Worm (Caenorhabditis elegans) whole organism, L3 larva: ENCODE measurements around the gene dcr-1.

ENCODE experiments used
- R02D3.7 ChIP-seq: fragments of 150-350 bp; optimal IDR thresholded peaks from 2 replicates; lab custom pipeline; 2014; ENCODE audit warnings: missing biosample characterization, missing genetic modification characterization
- ZK546.5 ChIP-seq: sonication (generic microtip); optimal IDR thresholded peaks from 2 replicates; lab custom pipeline; 2017; ENCODE audit warnings: missing biosample characterization, missing genetic modification characterization
- aly-2 ChIP-seq: fragments of 150-350 bp; optimal IDR thresholded peaks from 2 replicates; lab custom pipeline; 2014; ENCODE audit warnings: missing biosample characterization, missing genetic modification characterization
- ama-1 ChIP-seq: fragments of 150-350 bp; optimal IDR thresholded peaks from 2 replicates; lab custom pipeline; 2018
- ceh-28 ChIP-seq: fragments of 150-350 bp; optimal IDR thresholded peaks from 2 replicates; lab custom pipeline; 2014; ENCODE audit warnings: missing biosample characterization, missing genetic modification reagents, missing genetic modification characterization
- ceh-82 ChIP-seq: fragments of 150-350 bp; optimal IDR thresholded peaks from 2 replicates; lab custom pipeline; 2014; ENCODE audit warnings: missing biosample characterization, missing genetic modification characterization
- ceh-9 ChIP-seq: sonication (generic microtip); optimal IDR thresholded peaks from 2 replicates; lab custom pipeline; 2018; ENCODE audit warnings: missing biosample characterization, missing genetic modification characterization
- daf-12 ChIP-seq: fragments of 150-350 bp; optimal IDR thresholded peaks from 2 replicates; lab custom pipeline; 2014; ENCODE audit warnings: missing biosample characterization, missing genetic modification reagents, missing genetic modification characterization
- egl-27 ChIP-seq: sonication (generic microtip); optimal IDR thresholded peaks from 4 replicates; lab custom pipeline; 2017; ENCODE audit warnings: missing biosample characterization, missing genetic modification reagents, missing genetic modification characterization
- elt-2 ChIP-seq: sonication (generic microtip); optimal IDR thresholded peaks from 2 replicates; lab custom pipeline; 2016; ENCODE audit warnings: missing genetic modification reagents, mild to moderate bottlenecking, missing genetic modification characterization, missing compliant biosample characterization
- elt-3 ChIP-seq, 3 experiments: fragments of 150-350 bp in 1 of 3; sonication (generic microtip) in 2 of 3; optimal IDR thresholded peaks; 2 replicates in 2 of 3; 4 replicates in 1 of 3; lab custom pipeline; 2014 to 2017; ENCODE audit warnings: missing biosample characterization in 3 of 3, missing genetic modification characterization in 3 of 3
- fkh-10 ChIP-seq: sonication (generic microtip); optimal IDR thresholded peaks from 2 replicates; lab custom pipeline; 2017; ENCODE audit warnings: missing biosample characterization, missing genetic modification reagents, missing genetic modification characterization
- fkh-2 ChIP-seq: fragments of 150-350 bp; optimal IDR thresholded peaks from 2 replicates; lab custom pipeline; 2014; ENCODE audit warnings: missing biosample characterization, missing genetic modification reagents, missing genetic modification characterization
- hmg-11 ChIP-seq: sonication (generic microtip); optimal IDR thresholded peaks from 2 replicates; lab custom pipeline; 2016; ENCODE audit warnings: missing genetic modification characterization, missing compliant biosample characterization
- jun-1 ChIP-seq: fragments of 150-350 bp; optimal IDR thresholded peaks from 2 replicates; lab custom pipeline; 2014; ENCODE audit warnings: missing biosample characterization, missing genetic modification reagents, missing genetic modification characterization
- lin-15B ChIP-seq: fragments of 150-350 bp; optimal IDR thresholded peaks from 2 replicates; lab custom pipeline; 2014; ENCODE audit warnings: missing biosample characterization, missing genetic modification characterization
- lsy-12 ChIP-seq: sonication (generic microtip); optimal IDR thresholded peaks from 2 replicates; lab custom pipeline; 2016; ENCODE audit warnings: mild to moderate bottlenecking, missing genetic modification characterization, missing compliant biosample characterization
- mdl-1 ChIP-seq: fragments of 150-350 bp; optimal IDR thresholded peaks from 2 replicates; lab custom pipeline; 2014; ENCODE audit warnings: missing biosample characterization, missing genetic modification characterization
- mml-1 ChIP-seq: fragments of 150-350 bp; sonication (generic microtip); optimal IDR thresholded peaks from 3 replicates; lab custom pipeline; 2014; ENCODE audit warnings: missing biosample characterization, missing genetic modification characterization
- nfya-1 ChIP-seq: sonication (generic microtip); optimal IDR thresholded peaks from 2 replicates; lab custom pipeline; 2017; ENCODE audit warnings: missing genetic modification characterization, mild to moderate bottlenecking, missing compliant biosample characterization, antibody characterized with exemption, moderate library complexity; ENCODE audit not compliant: insufficient read depth
- nhr-11 ChIP-seq: fragments of 150-350 bp; optimal IDR thresholded peaks from 2 replicates; lab custom pipeline; 2014; ENCODE audit warnings: missing biosample characterization, missing genetic modification characterization
- nhr-12 ChIP-seq: fragments of 150-350 bp; optimal IDR thresholded peaks from 2 replicates; lab custom pipeline; 2014; ENCODE audit warnings: missing biosample characterization, missing genetic modification characterization
- nhr-237 ChIP-seq: fragments of 150-350 bp; optimal IDR thresholded peaks from 2 replicates; lab custom pipeline; 2014; ENCODE audit warnings: missing biosample characterization, missing genetic modification characterization
- nhr-25 ChIP-seq: sonication (generic microtip); optimal IDR thresholded peaks from 2 replicates; lab custom pipeline; 2017; ENCODE audit warnings: missing biosample characterization, missing genetic modification characterization
- nhr-28 ChIP-seq: fragments of 150-350 bp; optimal IDR thresholded peaks from 2 replicates; lab custom pipeline; 2014; ENCODE audit warnings: missing biosample characterization, missing genetic modification characterization
- nhr-43 ChIP-seq: sonication (generic microtip); optimal IDR thresholded peaks from 2 replicates; lab custom pipeline; 2016; ENCODE audit warnings: mild to moderate bottlenecking, missing genetic modification characterization, missing compliant biosample characterization; ENCODE audit not compliant: poor library complexity, severe bottlenecking
- nhr-67 ChIP-seq: fragments of 150-350 bp; optimal IDR thresholded peaks from 2 replicates; lab custom pipeline; 2014; ENCODE audit warnings: missing biosample characterization, missing genetic modification characterization
- nhr-76 ChIP-seq: fragments of 150-350 bp; sonication (generic microtip); optimal IDR thresholded peaks from 5 replicates; lab custom pipeline; 2014; ENCODE audit warnings: missing biosample characterization, missing genetic modification characterization
- pha-4 ChIP-seq: fragments of 150-350 bp; optimal IDR thresholded peaks from 2 replicates; lab custom pipeline; 2014; ENCODE audit warnings: missing biosample characterization, missing genetic modification reagents, missing genetic modification characterization
- pqm-1 ChIP-seq: fragments of 150-350 bp; optimal IDR thresholded peaks from 2 replicates; lab custom pipeline; 2017; ENCODE audit warnings: missing biosample characterization, missing genetic modification characterization, inconsistent platforms
- sea-2 ChIP-seq: fragments of 150-350 bp; sonication (generic microtip); optimal IDR thresholded peaks from 4 replicates; lab custom pipeline; 2014; ENCODE audit warnings: missing biosample characterization, missing genetic modification reagents, missing genetic modification characterization
- snpc-4 ChIP-seq: fragments of 150-350 bp; optimal IDR thresholded peaks from 2 replicates; lab custom pipeline; 2014; ENCODE audit warnings: missing biosample characterization, missing genetic modification characterization
- tbx-2 ChIP-seq: sonication (generic microtip); optimal IDR thresholded peaks from 2 replicates; lab custom pipeline; 2016; ENCODE audit warnings: mild to moderate bottlenecking, missing genetic modification characterization, missing compliant biosample characterization
- unc-39 ChIP-seq: sonication (generic microtip); optimal IDR thresholded peaks from 4 replicates; lab custom pipeline; 2017; ENCODE audit warnings: missing biosample characterization, missing genetic modification characterization
- unc-62 ChIP-seq: fragments of 150-350 bp; sonication (generic microtip); optimal IDR thresholded peaks from 4 replicates; lab custom pipeline; 2014; ENCODE audit warnings: missing biosample characterization, missing genetic modification reagents, missing genetic modification characterization
- zag-1 ChIP-seq: fragments of 150-350 bp; optimal IDR thresholded peaks from 2 replicates; lab custom pipeline; 2014; ENCODE audit warnings: missing biosample characterization, missing genetic modification characterization
- ztf-4 ChIP-seq: fragments of 150-350 bp; optimal IDR thresholded peaks from 2 replicates; lab custom pipeline; 2014; ENCODE audit warnings: missing biosample characterization, missing genetic modification characterization

Gene dcr-1

DNA sequence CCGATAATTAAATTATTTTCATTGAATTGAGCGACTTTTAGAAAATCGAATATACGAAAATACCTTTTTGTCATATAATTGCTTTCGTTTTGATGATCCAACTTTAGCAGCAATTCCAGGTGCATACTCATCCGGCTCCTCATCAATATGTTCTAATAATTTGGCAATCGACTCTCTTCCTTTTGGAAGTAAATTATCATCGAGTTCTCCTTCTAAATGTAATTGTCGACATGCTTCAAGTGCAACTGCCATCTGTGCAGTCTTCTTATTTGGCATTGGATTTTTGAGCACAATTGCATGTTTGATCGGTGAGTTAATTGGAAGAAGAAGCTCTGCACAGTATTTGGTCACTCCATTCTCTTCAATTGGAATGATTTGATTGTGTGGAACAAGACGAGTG lies 2.9 kb downstream of the dcr-1 start:
- TF ChIP-seq elt-2 (tag; lab: Kevin White, UChicago): no peak
- no peak for TF ChIP-seq ceh-9 (tag; lab: Kevin White, UChicago)
- no peak for TF ChIP-seq snpc-4 (tag; lab: Kevin White, UChicago)
- no peak for TF ChIP-seq zag-1 (tag; lab: Kevin White, UChicago)
- TF ChIP-seq jun-1 (tag; lab: Kevin White, UChicago): no peak
- no peak for TF ChIP-seq fkh-2
- no peak for TF ChIP-seq ztf-4 (tag; lab: Kevin White, UChicago)
- TF ChIP-seq nhr-43 (tag; lab: Kevin White, UChicago): no peak
- TF ChIP-seq egl-27 (tag; lab: Kevin White, UChicago): no peak
- TF ChIP-seq lin-15B: no peak
- no peak for TF ChIP-seq pha-4 (tag; lab: Kevin White, UChicago)
- TF ChIP-seq nhr-237 (tag; lab: Kevin White, UChicago): no peak

DNA sequence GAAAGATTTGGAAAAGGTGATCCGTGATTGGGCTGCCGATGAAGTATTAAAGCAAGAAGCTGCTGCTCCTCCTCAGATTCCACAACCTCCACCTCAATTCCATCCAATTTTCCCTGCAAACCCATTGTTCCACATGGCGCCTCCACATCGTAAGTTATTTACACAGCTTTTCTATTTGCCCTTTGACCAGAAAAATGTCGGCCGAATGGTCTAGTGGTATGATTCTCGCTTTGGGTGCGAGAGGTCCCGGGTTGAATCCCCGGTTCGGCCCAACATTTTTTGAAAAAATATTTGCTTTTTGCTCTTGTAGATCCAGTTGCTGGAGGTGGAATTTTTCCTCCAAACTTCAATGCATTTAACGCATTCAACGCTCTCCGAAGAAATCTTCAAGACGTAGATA lies 10.9 kb downstream of the dcr-1 start:
- no peak for TF ChIP-seq nhr-12
- no peak for TF ChIP-seq R02D3.7 (tag; lab: Kevin White, UChicago)
- no peak for TF ChIP-seq unc-39 (tag; lab: Kevin White, UChicago)
- no peak for TF ChIP-seq fkh-10 (GFP tag; lab: Kevin White, UChicago)
- no peak for TF ChIP-seq ZK546.5 (tag; lab: Kevin White, UChicago)
- no peak for TF ChIP-seq ceh-28 (tag; lab: Kevin White, UChicago)
- TF ChIP-seq ceh-9 (tag; lab: Kevin White, UChicago): no peak

DNA sequence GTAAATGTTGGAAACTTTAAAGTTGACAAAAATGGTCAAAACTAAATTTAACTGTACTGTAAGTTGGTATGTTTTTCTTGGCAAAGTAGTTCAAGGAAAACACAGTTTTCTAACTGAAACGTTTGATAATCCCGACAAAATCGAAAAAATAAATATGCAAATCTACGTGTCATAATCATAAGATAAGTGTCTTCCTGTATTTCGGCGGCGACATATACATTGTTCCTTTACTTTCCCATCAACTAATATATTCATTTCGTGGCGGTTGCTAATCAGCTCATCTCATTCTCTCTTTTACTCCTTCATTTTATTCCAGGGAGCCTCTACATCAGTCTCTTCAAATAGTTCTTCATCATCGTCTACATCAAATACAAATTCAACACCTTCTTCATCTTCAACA lies 12.3 kb downstream of the dcr-1 start:
- TF ChIP-seq elt-2 (tag; lab: Kevin White, UChicago): no peak
- no peak for TF ChIP-seq egl-27 (tag; lab: Kevin White, UChicago)
- no peak for TF ChIP-seq fkh-2
- TF ChIP-seq elt-3 (tag; optimal IDR thresholded peaks at IDR 0.05; lab: Kevin White, UChicago): no peak
- no peak for TF ChIP-seq ztf-4 (tag; lab: Kevin White, UChicago)
- TF ChIP-seq ZK546.5 (tag; lab: Kevin White, UChicago): no peak
- no peak for TF ChIP-seq nhr-11 (tag; lab: Kevin White, UChicago)
- TF ChIP-seq daf-12 (tag; lab: Kevin White, UChicago): no peak
- TF ChIP-seq nhr-67 (tag; lab: Kevin White, UChicago): no peak
- TF ChIP-seq nhr-25 (tag; lab: Kevin White, UChicago): no peak
- no peak for TF ChIP-seq fkh-10 (GFP tag; lab: Kevin White, UChicago)
- TF ChIP-seq sea-2: no peak
- TF ChIP-seq snpc-4 (tag; lab: Kevin White, UChicago): no peak
- no peak for TF ChIP-seq pqm-1
- no peak for TF ChIP-seq lin-15B
- no peak for TF ChIP-seq mdl-1 (tag; lab: Kevin White, UChicago)
- no peak for TF ChIP-seq nfya-1
- TF ChIP-seq nhr-76 (tag; lab: Kevin White, UChicago): no peak

DNA sequence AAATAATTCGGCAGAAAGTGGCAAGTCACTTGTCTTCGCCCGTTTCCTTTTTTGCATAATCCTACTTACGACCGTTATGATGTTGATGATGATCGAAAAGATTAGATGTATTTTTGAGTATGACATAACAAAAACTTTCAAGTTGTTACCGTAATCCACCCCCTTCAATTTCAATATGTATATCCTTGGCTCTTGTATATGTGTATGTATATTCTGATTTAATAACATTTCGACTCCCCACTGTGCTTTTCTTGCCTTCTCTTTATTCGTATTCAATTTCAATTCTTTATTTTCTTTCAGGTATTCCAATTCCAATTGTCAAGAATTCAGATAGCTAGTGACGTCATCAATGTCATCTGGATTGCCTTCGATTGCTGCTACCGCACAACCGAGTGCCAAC lies 13.1 kb downstream of the dcr-1 start, which contains the start of gene pros-1:
pros-1 (plus strand) TSS at position 301 of the 400 bp plus-strand sequence.
- TF ChIP-seq ceh-82 (tag; lab: Kevin White, UChicago) (no peak), ceh-28 (tag; lab: Kevin White, UChicago) (no peak), jun-1 (tag; lab: Kevin White, UChicago) (no peak), nhr-11 (tag; lab: Kevin White, UChicago) (no peak), aly-2 (tag; lab: Kevin White, UChicago) (no peak), daf-12 (tag; lab: Kevin White, UChicago) (no peak)

- TF ChIP-seq elt-3 (tag; optimal IDR thresholded peaks at IDR 0.05; lab: Kevin White, UChicago) (no peak), nfya-1 (peak; percentile 94)
These were observed 15.0 kb downstream of the dcr-1 start for ce11 chrIII:8065101-8065500.

DNA sequence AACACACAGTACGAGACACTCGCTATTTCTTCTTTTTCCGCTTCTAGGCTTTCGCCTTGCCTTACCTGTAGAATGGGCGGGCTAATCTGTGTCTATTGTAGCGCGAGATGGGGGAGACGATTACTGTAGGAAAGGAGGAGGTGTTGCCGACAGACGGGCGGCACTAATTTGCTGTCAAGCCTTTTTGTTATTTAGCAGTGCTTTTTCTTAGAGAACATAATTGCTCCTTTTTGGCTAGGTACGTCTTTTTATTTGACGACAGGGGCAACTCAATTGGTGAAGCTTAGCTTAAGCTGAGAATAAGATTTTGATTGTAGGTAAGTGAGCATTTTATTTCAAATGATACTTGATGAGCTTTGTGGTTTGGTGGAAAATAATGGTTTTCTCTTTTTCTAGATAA lies 16.4 kb downstream of the dcr-1 start:
- no peak for TF ChIP-seq nhr-43 (tag; lab: Kevin White, UChicago)
- TF ChIP-seq nhr-237 (tag; lab: Kevin White, UChicago): no peak
- TF ChIP-seq unc-62 (GFP tag; lab: Kevin White, UChicago): no peak
- no peak for TF ChIP-seq snpc-4 (tag; lab: Kevin White, UChicago)
- no peak for TF ChIP-seq ama-1 (lab: Kevin White, UChicago)
- TF ChIP-seq jun-1 (tag; lab: Kevin White, UChicago): no peak
- TF ChIP-seq hmg-11: no peak
- TF ChIP-seq zag-1 (tag; lab: Kevin White, UChicago): no peak
- no peak for TF ChIP-seq fkh-10 (GFP tag; lab: Kevin White, UChicago)
- TF ChIP-seq mdl-1 (tag; lab: Kevin White, UChicago): no peak
- TF ChIP-seq tbx-2 (tag; lab: Kevin White, UChicago): no peak
- no peak for TF ChIP-seq daf-12 (tag; lab: Kevin White, UChicago)
- no peak for TF ChIP-seq mml-1
- TF ChIP-seq ceh-9 (tag; lab: Kevin White, UChicago): no peak
- TF ChIP-seq sea-2: no peak
- no peak for TF ChIP-seq unc-39 (tag; lab: Kevin White, UChicago)
- no peak for TF ChIP-seq elt-3 (tag; optimal IDR thresholded peaks at IDR 0.05; lab: Kevin White, UChicago)
- TF ChIP-seq nhr-28 (tag; lab: Kevin White, UChicago): no peak
- no peak for TF ChIP-seq nhr-12
- TF ChIP-seq lsy-12 (tag; lab: Kevin White, UChicago): no peak
